Fruit fly (Drosophila melanogaster) whole organism, embryonic: ENCODE measurements around the gene CG14982.
A peak's percentile ranks its signal among the peaks of the same experiment; 100 is the strongest.

Source experiments
- Antp ChIP-seq: fragments of 200-800 bp; sonication (Bioruptor generic); optimal IDR thresholded peaks from 3 replicates; lab custom pipeline; 2016; ENCODE audit warnings: missing biosample characterization, missing genetic modification characterization
- C15 ChIP-seq: fragments of 200-800 bp; sonication (Bioruptor generic); IDR thresholded peaks from 3 replicates; pipeline ENCODE4 v1.3.6; 2022; ENCODE audit warnings: missing biosample characterization, missing genetic modification characterization
- CG11247 ChIP-seq: fragments of 200-800 bp; sonication (Bioruptor generic); IDR thresholded peaks from 2 replicates; pipeline ENCODE4 v1.3.6; 2022; ENCODE audit warnings: missing biosample characterization, missing genetic modification characterization
- CG12659 ChIP-seq: fragments of 200-800 bp; sonication (Bioruptor generic); optimal IDR thresholded peaks from 3 replicates; lab custom pipeline; 2017; ENCODE audit warnings: mild to moderate bottlenecking, missing biosample characterization, missing genetic modification reagents, missing genetic modification characterization
- CG12942 ChIP-seq: fragments of 200-800 bp; sonication (Bioruptor generic); optimal IDR thresholded peaks from 3 replicates; lab custom pipeline; 2016; ENCODE audit warnings: missing biosample characterization, missing genetic modification characterization
- CG13775 ChIP-seq: fragments of 200-800 bp; sonication (Bioruptor generic); optimal IDR thresholded peaks from 3 replicates; lab custom pipeline; 2017; ENCODE audit warnings: missing biosample characterization, mild to moderate bottlenecking, missing genetic modification characterization
- CG13894 ChIP-seq: fragments of 200-800 bp; sonication (Bioruptor generic); optimal IDR thresholded peaks from 3 replicates; lab custom pipeline; 2018; ENCODE audit warnings: missing biosample characterization, mild to moderate bottlenecking, missing genetic modification characterization, moderate library complexity
- CG14050 ChIP-seq: fragments of 200-800 bp; sonication (Bioruptor generic); IDR thresholded peaks from 3 replicates; pipeline ENCODE4 v1.3.6; 2022; ENCODE audit warnings: missing biosample characterization, missing genetic modification characterization
- CG15601 ChIP-seq: fragments of 200-800 bp; sonication (Bioruptor generic); optimal IDR thresholded peaks from 3 replicates; lab custom pipeline; 2019; ENCODE audit warnings: missing biosample characterization, mild to moderate bottlenecking, missing genetic modification characterization, moderate library complexity
- CG17568 ChIP-seq: fragments of 200-800 bp; sonication (Bioruptor generic); optimal IDR thresholded peaks from 2 replicates; lab custom pipeline; 2018; ENCODE audit warnings: missing biosample characterization, mild to moderate bottlenecking, missing genetic modification characterization, moderate library complexity
- CG18476 ChIP-seq: fragments of 200-800 bp; sonication (Bioruptor generic); optimal IDR thresholded peaks from 2 replicates; lab custom pipeline; 2016; ENCODE audit warnings: missing biosample characterization, mild to moderate bottlenecking, missing genetic modification characterization
- CG2199 ChIP-seq: fragments of 200-800 bp; sonication (Bioruptor generic); IDR thresholded peaks from 3 replicates; pipeline ENCODE4 v1.3.6; 2022; ENCODE audit warnings: missing biosample characterization, missing genetic modification characterization
- CG31388 ChIP-seq: fragments of 200-800 bp; sonication (Bioruptor generic); optimal IDR thresholded peaks from 2 replicates; lab custom pipeline; 2016; ENCODE audit warnings: missing biosample characterization, missing genetic modification characterization
- CG4707 ChIP-seq: fragments of 200-800 bp; sonication (Bioruptor generic); optimal IDR thresholded peaks from 2 replicates; lab custom pipeline; 2018; ENCODE audit warnings: missing biosample characterization, mild to moderate bottlenecking, missing genetic modification characterization, moderate library complexity
- CG6654 ChIP-seq: fragments of 200-800 bp; sonication (Bioruptor generic); optimal IDR thresholded peaks from 2 replicates; lab custom pipeline; 2017; ENCODE audit warnings: missing biosample characterization, mild to moderate bottlenecking, missing genetic modification characterization
- CG6854 ChIP-seq: fragments of 200-800 bp; sonication (Bioruptor generic); optimal IDR thresholded peaks from 3 replicates; lab custom pipeline; 2017; ENCODE audit warnings: missing biosample characterization, mild to moderate bottlenecking, missing genetic modification characterization
- CG7963 ChIP-seq: fragments of 200-800 bp; sonication (Bioruptor generic); IDR thresholded peaks from 3 replicates; pipeline ENCODE4 v1.3.6; 2022; ENCODE audit warnings: missing biosample characterization, missing genetic modification characterization; ENCODE audit not compliant: partially characterized antibody
- CG8388 ChIP-seq: fragments of 200-800 bp; sonication (Bioruptor generic); optimal IDR thresholded peaks from 2 replicates; lab custom pipeline; 2019; ENCODE audit warnings: missing biosample characterization, mild to moderate bottlenecking, missing genetic modification characterization, moderate library complexity
- Dad ChIP-seq: fragments of 200-800 bp; sonication (Bioruptor generic); optimal IDR thresholded peaks from 3 replicates; lab custom pipeline; 2016; ENCODE audit warnings: missing biosample characterization, missing genetic modification characterization
- Dek ChIP-seq: fragments of 200-800 bp; sonication (Bioruptor generic); optimal IDR thresholded peaks from 3 replicates; lab custom pipeline; 2019; ENCODE audit warnings: missing biosample characterization, mild to moderate bottlenecking, missing genetic modification characterization, moderate library complexity
- Dll ChIP-seq: fragments of 200-800 bp; sonication (Bioruptor generic); IDR thresholded peaks from 4 replicates; pipeline ENCODE4 v1.3.6; 2022; ENCODE audit warnings: missing biosample characterization, missing genetic modification characterization; ENCODE audit not compliant: partially characterized antibody
- Fer2 ChIP-seq: fragments of 200-800 bp; sonication (Bioruptor generic); optimal IDR thresholded peaks from 2 replicates; lab custom pipeline; 2018; ENCODE audit warnings: missing biosample characterization, mild to moderate bottlenecking, missing genetic modification characterization, moderate library complexity
- MESR4 ChIP-seq: fragments of 200-800 bp; sonication (Bioruptor generic); optimal IDR thresholded peaks from 2 replicates; lab custom pipeline; 2018; ENCODE audit warnings: missing biosample characterization, mild to moderate bottlenecking, missing genetic modification characterization, moderate library complexity
- NC2α ChIP-seq: fragments of 200-800 bp; sonication (Bioruptor generic); optimal IDR thresholded peaks from 2 replicates; lab custom pipeline; 2016; ENCODE audit warnings: missing biosample characterization, missing genetic modification characterization
- Oli ChIP-seq: fragments of 200-800 bp; sonication (Bioruptor generic); optimal IDR thresholded peaks from 2 replicates; lab custom pipeline; 2018; ENCODE audit warnings: missing biosample characterization, mild to moderate bottlenecking, missing genetic modification characterization, moderate library complexity
- Opbp ChIP-seq: fragments of 200-800 bp; sonication (Bioruptor generic); IDR thresholded peaks from 3 replicates; pipeline ENCODE4 v1.3.6; 2022; ENCODE audit warnings: missing biosample characterization, missing genetic modification characterization; ENCODE audit not compliant: partially characterized antibody
- Pdp1 ChIP-seq, 2 experiments: fragments of 200-800 bp; sonication (Bioruptor generic); optimal IDR thresholded peaks; 3 replicates each; lab custom pipeline; 2016; ENCODE audit warnings: missing biosample characterization in 2 of 2, missing genetic modification characterization in 2 of 2, mild to moderate bottlenecking in 1 of 2, moderate library complexity in 1 of 2
- Sin3A ChIP-seq: fragments of >200 bp; optimal IDR thresholded peaks from 2 replicates; lab custom pipeline; 2018
- Usf ChIP-seq: fragments of 200-800 bp; sonication (Bioruptor generic); optimal IDR thresholded peaks from 2 replicates; lab custom pipeline; 2017; ENCODE audit warnings: missing genotype, missing biosample characterization, missing genetic modification characterization
- ab ChIP-seq: fragments of 200-800 bp; sonication (Bioruptor generic); optimal IDR thresholded peaks from 2 replicates; lab custom pipeline; 2016; ENCODE audit warnings: missing biosample characterization, missing genetic modification characterization
- amos ChIP-seq: fragments of 200-800 bp; sonication (Bioruptor generic); IDR thresholded peaks from 2 replicates; pipeline ENCODE4 v1.3.6; 2022; ENCODE audit warnings: missing biosample characterization, missing genetic modification characterization; ENCODE audit not compliant: partially characterized antibody
- ash1 ChIP-seq: fragments of 200-800 bp; sonication (Bioruptor generic); optimal IDR thresholded peaks from 2 replicates; lab custom pipeline; 2018; ENCODE audit warnings: missing biosample characterization, mild to moderate bottlenecking, missing genetic modification characterization
- da ChIP-seq: fragments of 200-800 bp; sonication (Bioruptor generic); optimal IDR thresholded peaks from 2 replicates; lab custom pipeline; 2016; ENCODE audit warnings: missing biosample characterization, missing genetic modification characterization
- dmrt11E ChIP-seq: fragments of 200-800 bp; sonication (Bioruptor generic); optimal IDR thresholded peaks from 3 replicates; lab custom pipeline; 2018; ENCODE audit warnings: missing biosample characterization, mild to moderate bottlenecking, missing genetic modification characterization, moderate library complexity
- ewg ChIP-seq: fragments of 200-800 bp; sonication (Bioruptor generic); optimal IDR thresholded peaks from 3 replicates; lab custom pipeline; 2017; ENCODE audit warnings: mild to moderate bottlenecking, missing biosample characterization, missing genetic modification reagents, missing genetic modification characterization
- gce ChIP-seq: fragments of 200-800 bp; sonication (Bioruptor generic); IDR thresholded peaks from 3 replicates; pipeline ENCODE4 v1.3.6; 2022; ENCODE audit warnings: missing biosample characterization, missing genetic modification characterization
- grau ChIP-seq: fragments of 200-800 bp; optimal IDR thresholded peaks from 3 replicates; lab custom pipeline; 2019; ENCODE audit warnings: missing biosample characterization, mild to moderate bottlenecking, missing genetic modification characterization, moderate library complexity
- ham ChIP-seq: fragments of 200-800 bp; sonication (Bioruptor generic); IDR thresholded peaks from 2 replicates; pipeline ENCODE4 v1.3.6; 2022; ENCODE audit warnings: missing biosample characterization, missing genetic modification characterization
- ind ChIP-seq: fragments of 200-800 bp; sonication (Bioruptor generic); optimal IDR thresholded peaks from 3 replicates; lab custom pipeline; 2016; ENCODE audit warnings: missing biosample characterization, missing genetic modification characterization
- kni ChIP-seq: fragments of 200-800 bp; sonication (Bioruptor generic); optimal IDR thresholded peaks from 3 replicates; lab custom pipeline; 2017; ENCODE audit warnings: mild to moderate bottlenecking, missing biosample characterization, missing genetic modification reagents, missing genetic modification characterization
- mam ChIP-seq: fragments of 200-800 bp; sonication (Bioruptor generic); optimal IDR thresholded peaks from 3 replicates; lab custom pipeline; 2016; ENCODE audit warnings: missing biosample characterization, missing genetic modification characterization
- onecut ChIP-seq: fragments of 200-800 bp; sonication (Bioruptor generic); IDR thresholded peaks from 2 replicates; pipeline ENCODE4 v1.3.6; 2022; ENCODE audit warnings: missing biosample characterization, missing genetic modification characterization
- row ChIP-seq: fragments of 200-800 bp; sonication (Bioruptor generic); IDR thresholded peaks from 3 replicates; pipeline ENCODE4 v1.3.6; 2022; ENCODE audit warnings: missing biosample characterization, missing genetic modification characterization
- sd ChIP-seq: fragments of 200-800 bp; sonication (Bioruptor generic); optimal IDR thresholded peaks from 3 replicates; lab custom pipeline; 2018; ENCODE audit warnings: missing biosample characterization, mild to moderate bottlenecking, missing genetic modification characterization, moderate library complexity
- sens ChIP-seq: fragments of 200-800 bp; sonication (Bioruptor generic); peaks from one replicate; lab custom pipeline; 2016; ENCODE audit warnings: missing biosample characterization, missing genetic modification characterization
- tgo ChIP-seq: fragments of 200-800 bp; sonication (Bioruptor generic); IDR thresholded peaks from 3 replicates; pipeline ENCODE4 v1.3.6; 2022; ENCODE audit warnings: missing biosample characterization, missing genetic modification characterization
- tna ChIP-seq: fragments of 200-800 bp; sonication (Bioruptor generic); IDR thresholded peaks from 2 replicates; pipeline ENCODE4 v1.3.6; 2022; ENCODE audit warnings: missing biosample characterization, missing genetic modification characterization; ENCODE audit not compliant: partially characterized antibody
- tx ChIP-seq: fragments of 200-800 bp; sonication (Bioruptor generic); optimal IDR thresholded peaks from 2 replicates; lab custom pipeline; 2016; ENCODE audit warnings: missing biosample characterization, missing genetic modification characterization
- zen2 ChIP-seq: fragments of 200-800 bp; sonication (Bioruptor generic); IDR thresholded peaks from 3 replicates; pipeline ENCODE4 v1.3.6; 2022; ENCODE audit warnings: missing biosample characterization, missing genetic modification characterization; ENCODE audit not compliant: partially characterized antibody
- zfh1 ChIP-seq: fragments of 200-800 bp; sonication (Bioruptor generic); IDR thresholded peaks from 3 replicates; pipeline ENCODE4 v1.3.6; 2022; ENCODE audit warnings: missing biosample characterization, missing genetic modification characterization

CG14982 gene

dm6 chr3L:3942241-3943028 lies at the start of gene CG14982, which contains the start of gene CG10863 (continued):
- TF ChIP-seq kni (GFP tag; lab: Kevin White, UChicago): no peak
- TF ChIP-seq Antp (GFP tag; lab: Kevin White, UChicago): no peak
- peak; percentile 3 for TF ChIP-seq sd (tag; lab: Kevin White, UChicago)
- no peak for TF ChIP-seq C15 (GFP tag; lab: Robert Waterston, UW)
- no peak for TF ChIP-seq ind (GFP tag; lab: Kevin White, UChicago)
- no peak for TF ChIP-seq Dll (GFP tag; lab: Robert Waterston, UW)
- TF ChIP-seq ham (GFP tag; lab: Robert Waterston, UW): no peak
- TF ChIP-seq CG8388 (GFP tag; lab: Kevin White, UChicago): no peak
- TF ChIP-seq grau: no peak
- TF ChIP-seq Opbp: no peak
- TF ChIP-seq Oli (tag; lab: Kevin White, UChicago): no peak
- TF ChIP-seq dmrt11E: no peak
- TF ChIP-seq Dek (tag; lab: Kevin White, UChicago): no peak
- TF ChIP-seq CG2199: no peak
- no peak for TF ChIP-seq MESR4 (GFP tag; lab: Kevin White, UChicago)
- TF ChIP-seq mam (GFP tag; lab: Kevin White, UChicago): no peak
- peak; percentile 5 for TF ChIP-seq CG6854 (GFP tag; lab: Kevin White, UChicago)
- no peak for TF ChIP-seq sens (GFP tag; lab: Kevin White, UChicago)
- TF ChIP-seq Usf (GFP tag; lab: Kevin White, UChicago): no peak
- TF ChIP-seq CG13775 (GFP tag; lab: Kevin White, UChicago): no peak
- TF ChIP-seq CG12942 (GFP tag; lab: Kevin White, UChicago): no peak
- TF ChIP-seq tna (GFP tag; lab: Robert Waterston, UW): no peak
- no peak for TF ChIP-seq CG17568 (GFP tag; lab: Kevin White, UChicago)
- TF ChIP-seq CG11247 (GFP tag; lab: Robert Waterston, UW): no peak
- no peak for TF ChIP-seq zfh1 (GFP tag; lab: Robert Waterston, UW)
- TF ChIP-seq Fer2 (tag; lab: Kevin White, UChicago): no peak
- no peak for TF ChIP-seq tx
- TF ChIP-seq amos (GFP tag; lab: Robert Waterston, UW): peak; percentile 29; the same call in 1 of the 2 replicates
- no peak for TF ChIP-seq CG31388 (GFP tag; lab: Kevin White, UChicago)
- no peak for TF ChIP-seq gce
- no peak for TF ChIP-seq ab (GFP tag; lab: Kevin White, UChicago)
- no peak for TF ChIP-seq CG15601 (tag; lab: Kevin White, UChicago)
- TF ChIP-seq ash1 (GFP tag; lab: Kevin White, UChicago): no peak
- TF ChIP-seq CG7963 (GFP tag; lab: Robert Waterston, UW): no peak
- no peak for TF ChIP-seq CG6654 (GFP tag; lab: Kevin White, UChicago)
- TF ChIP-seq CG14050 (GFP tag; lab: Robert Waterston, UW): no peak
- TF ChIP-seq CG13894 (tag; lab: Kevin White, UChicago): peak; percentile 0
- peak; percentile 3 for TF ChIP-seq CG12659 (GFP tag; lab: Kevin White, UChicago)
- TF ChIP-seq CG4707 (GFP tag; lab: Kevin White, UChicago): no peak
- TF ChIP-seq NC2α (GFP tag; lab: Kevin White, UChicago): no peak
- TF ChIP-seq CG18476 (GFP tag; lab: Kevin White, UChicago): no peak
- no peak for TF ChIP-seq Sin3A
- no peak for TF ChIP-seq tgo
- no peak for TF ChIP-seq da (GFP tag; lab: Kevin White, UChicago)
- TF ChIP-seq onecut (GFP tag; lab: Robert Waterston, UW): no peak
- TF ChIP-seq Dad (GFP tag; lab: Kevin White, UChicago): no peak
- TF ChIP-seq row (GFP tag; lab: Robert Waterston, UW): no peak
- no peak for TF ChIP-seq zen2 (GFP tag; lab: Robert Waterston, UW)
- peak in 1 of 2 experiments; percentile 43 for TF ChIP-seq Pdp1 (GFP tag; optimal IDR thresholded peaks at IDR 0.05; lab: Kevin White, UChicago)
- peak; percentile 61 for TF ChIP-seq ewg (GFP tag; lab: Kevin White, UChicago)
